Worm (Caenorhabditis elegans) whole organism, young adult: ENCODE data around the gene C01B10.11.

ENCODE experiments used
- B0261.1 ChIP-seq: sonication (generic microtip); optimal IDR thresholded peaks from 2 replicates; lab custom pipeline; 2016; ENCODE audit warnings: mild to moderate bottlenecking, missing genetic modification characterization, moderate library complexity, missing compliant biosample characterization
- C06A6.2 ChIP-seq: fragments of 200-800 bp; sonication (Bioruptor generic); conservative IDR thresholded peaks from 2 replicates; pipeline ENCODE4 v1.3.6; 2022; ENCODE audit warnings: missing genetic modification characterization, missing compliant biosample characterization
- F22D6.2 ChIP-seq: sonication (generic microtip); optimal IDR thresholded peaks from 2 replicates; lab custom pipeline; 2016; ENCODE audit warnings: mild to moderate bottlenecking, missing genetic modification characterization, missing compliant biosample characterization
- F37B4.10 ChIP-seq: fragments of 200-800 bp; sonication (Bioruptor generic); IDR thresholded peaks from 2 replicates; pipeline ENCODE4 v1.3.6; 2022; ENCODE audit warnings: missing genetic modification characterization, missing compliant biosample characterization
- F49E8.2 ChIP-seq: sonication (generic microtip); optimal IDR thresholded peaks from 3 replicates; lab custom pipeline; 2017; ENCODE audit warnings: missing genetic modification characterization, mild to moderate bottlenecking, missing compliant biosample characterization, antibody characterized with exemption, moderate library complexity; ENCODE audit not compliant: insufficient read depth
- F55B11.4 ChIP-seq: sonication (generic microtip); optimal IDR thresholded peaks from 2 replicates; lab custom pipeline; 2016; ENCODE audit warnings: missing compliant biosample characterization, missing genetic modification characterization, borderline replicate concordance; ENCODE audit not compliant: insufficient read depth
- T26A5.8 ChIP-seq: sonication (generic microtip); optimal IDR thresholded peaks from 2 replicates; lab custom pipeline; 2016; ENCODE audit warnings: missing genetic modification characterization, missing compliant biosample characterization
- Y67H2A.10 ChIP-seq: fragments of 200-800 bp; sonication (Bioruptor generic); conservative IDR thresholded peaks from 2 replicates; pipeline ENCODE4 v1.3.6; 2022; ENCODE audit warnings: missing genetic modification reagents, missing genetic modification characterization, missing compliant biosample characterization
- Y79H2A.3 ChIP-seq: fragments of 200-800 bp; sonication (Bioruptor generic); conservative IDR thresholded peaks from 2 replicates; pipeline ENCODE4 v1.3.6; 2022; ENCODE audit warnings: missing genetic modification reagents, missing genetic modification characterization, missing compliant biosample characterization
- ZK185.1 ChIP-seq: sonication (generic microtip); optimal IDR thresholded peaks from 2 replicates; lab custom pipeline; 2016; ENCODE audit warnings: mild to moderate bottlenecking, missing genetic modification characterization, missing compliant biosample characterization; ENCODE audit not compliant: poor library complexity, severe bottlenecking
- atf-7 ChIP-seq: sonication (generic microtip); optimal IDR thresholded peaks from 2 replicates; lab custom pipeline; 2017; ENCODE audit warnings: mild to moderate bottlenecking, missing genetic modification characterization, missing compliant biosample characterization
- bed-2 ChIP-seq: fragments of 200-800 bp; sonication (Bioruptor generic); IDR thresholded peaks from 2 replicates; pipeline ENCODE4 v1.3.6; 2022; ENCODE audit warnings: missing genetic modification reagents, missing genetic modification characterization, missing compliant biosample characterization
- cebp-1 ChIP-seq, 2 experiments: fragments of 200-800 bp in 1 of 2; sonication (Bioruptor generic) in 1 of 2; sonication (generic microtip) in 1 of 2; IDR thresholded peaks in 1 of 2; optimal IDR thresholded peaks in 1 of 2; 2 replicates each; pipeline versions ENCODE4 v1.3.6 to Lab custom; 2017 to 2022; ENCODE audit warnings: missing compliant biosample characterization in 2 of 2, missing genetic modification characterization in 2 of 2, mild to moderate bottlenecking in 1 of 2, missing genetic modification reagents in 1 of 2, moderate library complexity in 1 of 2
- ceh-100 ChIP-seq: fragments of 200-800 bp; sonication (Bioruptor generic); IDR thresholded peaks from 2 replicates; pipeline ENCODE4 v1.3.6; 2022; ENCODE audit warnings: missing genetic modification reagents, missing genetic modification characterization, missing compliant biosample characterization
- ceh-40 ChIP-seq: fragments of 200-800 bp; sonication (Bioruptor generic); IDR thresholded peaks from 2 replicates; pipeline ENCODE4 v1.3.6; 2022; ENCODE audit warnings: missing genetic modification characterization, missing compliant biosample characterization
- efl-1 ChIP-seq: fragments of 150-350 bp; optimal IDR thresholded peaks from 2 replicates; lab custom pipeline; 2014; ENCODE audit warnings: missing biosample characterization, missing genetic modification reagents, missing genetic modification characterization
- ets-4 ChIP-seq: fragments of 200-800 bp; sonication (Bioruptor generic); optimal IDR thresholded peaks from 2 replicates; lab custom pipeline; 2018; ENCODE audit warnings: mild to moderate bottlenecking, missing genetic modification characterization, missing compliant biosample characterization
- him-1 ChIP-seq: sonication (generic microtip); optimal IDR thresholded peaks from 2 replicates; lab custom pipeline; 2016; ENCODE audit warnings: missing genotype, missing genetic modification reagents, missing genetic modification characterization, missing compliant biosample characterization
- lag-1 ChIP-seq: fragments of 200-800 bp; sonication (Bioruptor generic); IDR thresholded peaks from 2 replicates; pipeline ENCODE4 v1.3.6; 2022; ENCODE audit warnings: missing genetic modification reagents, missing genetic modification characterization, missing compliant biosample characterization
- let-607 ChIP-seq, 2 experiments: fragments of 200-800 bp in 1 of 2; sonication (Bioruptor generic) in 1 of 2; sonication (generic microtip) in 1 of 2; optimal IDR thresholded peaks; 2 replicates each; lab custom pipeline; 2016 to 2018; ENCODE audit warnings: mild to moderate bottlenecking in 2 of 2, missing compliant biosample characterization in 2 of 2, missing genetic modification characterization in 2 of 2, moderate library complexity in 2 of 2, missing genotype in 1 of 2
- madf-10 ChIP-seq: sonication (generic microtip); optimal IDR thresholded peaks from 2 replicates; lab custom pipeline; 2016; ENCODE audit warnings: mild to moderate bottlenecking, missing genetic modification characterization, missing compliant biosample characterization
- madf-3 ChIP-seq: fragments of 200-800 bp; sonication (Bioruptor generic); IDR thresholded peaks from 2 replicates; pipeline ENCODE4 v1.3.6; 2022; ENCODE audit warnings: missing genetic modification reagents, missing genetic modification characterization, missing compliant biosample characterization
- mes-4 ChIP-seq: sonication (generic microtip); optimal IDR thresholded peaks from 2 replicates; lab custom pipeline; 2016; ENCODE audit warnings: missing genotype, missing genetic modification characterization, missing compliant biosample characterization
- nfyb-1 ChIP-seq: fragments of 200-800 bp; sonication (Bioruptor generic); IDR thresholded peaks from 2 replicates; pipeline ENCODE4 v1.3.6; 2022; ENCODE audit warnings: missing genetic modification reagents, missing genetic modification characterization, missing compliant biosample characterization
- nhr-120 ChIP-seq: fragments of 200-800 bp; sonication (Bioruptor generic); IDR thresholded peaks from 2 replicates; pipeline ENCODE4 v1.3.6; 2022; ENCODE audit warnings: missing genetic modification characterization, missing compliant biosample characterization
- nhr-179 ChIP-seq: sonication (generic microtip); optimal IDR thresholded peaks from 2 replicates; lab custom pipeline; 2016; ENCODE audit warnings: mild to moderate bottlenecking, missing genetic modification characterization, missing compliant biosample characterization
- nhr-27 ChIP-seq: fragments of 200-800 bp; sonication (Bioruptor generic); optimal IDR thresholded peaks from 2 replicates; lab custom pipeline; 2018; ENCODE audit warnings: mild to moderate bottlenecking, missing genetic modification characterization, moderate library complexity, missing compliant biosample characterization
- repo-1 ChIP-seq: sonication (generic microtip); optimal IDR thresholded peaks from 2 replicates; lab custom pipeline; 2017; ENCODE audit warnings: mild to moderate bottlenecking, missing genetic modification characterization, missing compliant biosample characterization
- snpc-4 ChIP-seq, 5 experiments: fragments of 150-350 bp in 1 of 5; sonication (generic microtip) in 4 of 5; optimal IDR thresholded peaks; 2 replicates each; lab custom pipeline; 2014 to 2018; ENCODE audit warnings: missing genetic modification characterization in 5 of 5, missing biosample characterization in 3 of 5, antibody characterized with exemption in 2 of 5, mild to moderate bottlenecking in 2 of 5, missing compliant biosample characterization in 2 of 5, missing genotype in 2 of 5, moderate library complexity in 2 of 5, missing genetic modification reagents in 1 of 5
- sptf-2 ChIP-seq: fragments of 200-800 bp; sonication (Bioruptor generic); optimal IDR thresholded peaks from 2 replicates; lab custom pipeline; 2018; ENCODE audit warnings: mild to moderate bottlenecking, missing genetic modification characterization, missing compliant biosample characterization
- tbx-9 ChIP-seq: sonication (generic microtip); optimal IDR thresholded peaks from 2 replicates; lab custom pipeline; 2016; ENCODE audit warnings: borderline replicate concordance, missing genetic modification characterization, inconsistent platforms, missing compliant biosample characterization
- unc-62 ChIP-seq: fragments of 150-350 bp; optimal IDR thresholded peaks from 2 replicates; lab custom pipeline; 2014; ENCODE audit warnings: missing biosample characterization, missing genetic modification reagents, missing genetic modification characterization
- ztf-18 ChIP-seq: sonication (generic microtip); optimal IDR thresholded peaks from 2 replicates; lab custom pipeline; 2016; ENCODE audit warnings: missing genotype, mild to moderate bottlenecking, missing genetic modification characterization, missing compliant biosample characterization
- ztf-28 ChIP-seq: fragments of 200-800 bp; sonication (Bioruptor generic); IDR thresholded peaks from 2 replicates; pipeline ENCODE4 v1.3.6; 2022; ENCODE audit warnings: missing genetic modification reagents, missing genetic modification characterization, missing compliant biosample characterization

Gene C01B10.11

DNA sequence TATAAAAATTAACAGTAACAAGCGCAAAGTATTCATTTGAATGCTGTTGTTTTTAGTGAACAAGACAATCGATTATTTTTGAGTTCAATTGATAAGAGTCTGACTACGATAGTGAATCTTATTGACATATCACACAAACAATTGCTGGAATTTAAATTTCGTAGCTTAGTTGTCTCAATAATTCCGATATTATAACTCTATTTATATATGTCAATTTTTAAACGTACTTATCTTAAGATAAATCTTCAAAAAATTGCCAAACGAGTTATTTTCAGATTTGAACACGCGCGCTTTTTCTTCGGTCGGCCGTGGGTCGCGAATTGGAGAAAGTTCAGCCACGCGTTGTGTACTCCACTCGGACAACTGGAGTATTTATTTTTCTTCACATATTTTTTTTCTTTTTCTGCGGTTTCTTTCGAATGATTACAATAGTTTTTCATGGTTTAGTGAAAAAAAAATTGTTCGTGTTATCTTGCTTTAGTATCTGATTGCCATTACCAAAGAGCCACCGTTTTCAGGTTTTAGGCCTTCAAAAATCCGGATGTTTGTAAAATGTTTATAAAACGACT, 26.0 kb upstream of the C01B10.11 start, which contains the start of the genes cest-5.1 and C01B10.9 (continued):
- no peak for TF ChIP-seq ceh-40 (GFP tag; lab: Robert Waterston, UW)
- TF ChIP-seq nhr-179 (tag; lab: Kevin White, UChicago): no peak
- TF ChIP-seq F49E8.2: no peak
- peak; percentile 0 for TF ChIP-seq madf-10 (tag; lab: Kevin White, UChicago)
- TF ChIP-seq let-607 (tag; optimal IDR thresholded peaks at IDR 0.05; lab: Kevin White, UChicago): peak in 1 of 2 experiments; percentile 41
- peak; percentile 64; the same call in 1 of the 2 replicates for TF ChIP-seq bed-2 (GFP tag; lab: Robert Waterston, UW)
- TF ChIP-seq efl-1 (GFP tag; lab: Kevin White, UChicago): peak; percentile 72
- TF ChIP-seq sptf-2 (GFP tag; lab: Kevin White, UChicago): no peak
- peak; percentile 18; the same call in 1 of the 2 replicates for TF ChIP-seq Y67H2A.10
- no peak for TF ChIP-seq ets-4 (GFP tag; lab: Kevin White, UChicago)
- TF ChIP-seq ztf-28 (GFP tag; lab: Robert Waterston, UW): no peak

DNA sequence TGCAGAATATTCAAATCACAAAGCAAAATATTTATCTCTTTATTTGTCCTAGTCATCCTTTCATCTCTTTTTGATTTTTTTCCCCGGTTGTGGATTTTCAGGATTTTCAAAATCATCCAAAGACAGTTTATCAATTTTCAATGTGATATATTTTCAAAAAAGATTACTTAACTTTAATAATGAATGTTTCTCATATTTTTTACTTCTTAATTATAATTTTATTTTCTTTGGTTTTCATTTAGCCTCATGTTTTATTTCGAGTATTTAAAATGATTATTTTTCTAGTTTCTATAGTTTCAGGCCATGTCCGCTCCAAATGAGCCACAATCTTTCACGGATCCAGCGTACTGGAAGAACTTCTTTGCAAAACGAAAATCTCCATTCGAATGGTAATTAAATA, 23.0 kb upstream of the C01B10.11 start, which contains the start of gene metl-13:
TSS of gene metl-13 (plus strand) at position 301 of the 400 bp plus-strand sequence.
- TF ChIP-seq snpc-4 (GFP tag; optimal IDR thresholded peaks at IDR 0.05; lab: Kevin White, UChicago) (no peak), snpc-4 (tag; optimal IDR thresholded peaks at IDR 0.05; lab: Kevin White, UChicago) (peak in 1 of 4 experiments; percentile 55), lag-1 (GFP tag; lab: Robert Waterston, UW) (no peak), nfyb-1 (no peak), repo-1 (tag; lab: Kevin White, UChicago) (no peak), B0261.1 (tag; lab: Kevin White, UChicago) (no peak)
- TF ChIP-seq, all 124 proteins: peak for 1

DNA sequence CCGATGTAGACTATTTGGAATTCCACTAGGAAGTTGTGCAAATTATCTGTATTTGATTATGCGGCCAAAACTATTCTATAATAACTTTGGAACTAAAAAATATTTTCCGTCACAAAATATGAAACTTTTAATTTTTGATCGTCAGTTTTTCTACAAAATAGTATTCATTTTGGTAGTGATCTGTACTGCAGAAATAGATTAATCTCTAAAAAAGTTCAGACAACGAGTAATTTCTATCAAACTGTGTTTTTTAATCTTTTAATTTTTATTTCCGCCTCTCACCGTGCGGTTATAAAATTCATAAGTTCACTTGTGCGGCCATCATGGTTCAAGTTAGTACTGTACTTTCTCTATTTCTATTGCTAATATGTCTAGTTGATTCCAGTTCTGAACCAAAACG, 19.5 kb upstream of the C01B10.11 start, which contains the start of gene C01B10.7:
TSS of gene C01B10.7 (plus strand) at position 301 of the 400 bp plus-strand sequence.
- TF ChIP-seq madf-3 (GFP tag; lab: Robert Waterston, UW): no peak
- no peak for TF ChIP-seq ZK185.1
- TF ChIP-seq let-607 (tag; optimal IDR thresholded peaks at IDR 0.05; lab: Kevin White, UChicago): no peak
- TF ChIP-seq mes-4 (tag; lab: Kevin White, UChicago): no peak
- no peak for TF ChIP-seq ceh-100
- TF ChIP-seq F55B11.4: no peak
- TF ChIP-seq tbx-9 (tag; lab: Kevin White, UChicago): no peak
- no peak for TF ChIP-seq nhr-120
- TF ChIP-seq nhr-27 (tag; lab: Kevin White, UChicago): no peak
- TF ChIP-seq ets-4 (GFP tag; lab: Kevin White, UChicago): no peak
- no peak for TF ChIP-seq cebp-1 (GFP tag; IDR thresholded peaks at IDR 0.05; lab: Robert Waterston, UW)
- no peak for TF ChIP-seq cebp-1 (tag; optimal IDR thresholded peaks at IDR 0.05; lab: Kevin White, UChicago)
- TF ChIP-seq F37B4.10 (GFP tag; lab: Robert Waterston, UW): no peak

DNA sequence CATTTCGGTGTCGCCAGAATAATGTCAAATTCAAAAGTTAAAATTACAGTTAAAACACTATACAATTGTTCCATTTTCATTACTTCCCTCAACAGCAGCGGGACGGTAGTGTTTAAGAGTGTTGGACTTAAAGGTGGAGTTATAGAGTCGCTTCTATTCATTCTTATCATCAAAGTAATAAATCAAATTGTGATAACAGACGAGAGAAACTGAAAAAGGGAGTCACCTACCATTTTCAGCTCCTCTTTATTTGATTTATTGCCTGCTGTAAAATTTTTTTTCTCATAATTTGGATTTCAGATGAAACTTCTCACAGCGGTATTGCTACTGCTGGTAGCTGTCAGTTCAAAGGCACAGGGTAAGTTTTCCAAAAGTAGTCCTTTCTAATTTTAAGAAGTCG, 17.9 kb upstream of the C01B10.11 start, which contains the start of gene C01B10.6:
TSS of gene C01B10.6 (plus strand) at position 301 of the 400 bp plus-strand sequence.
- no peak for TF ChIP-seq atf-7 (tag; lab: Kevin White, UChicago)
- no peak for TF ChIP-seq C06A6.2 (GFP tag; lab: Robert Waterston, UW)
- TF ChIP-seq snpc-4 (GFP tag; optimal IDR thresholded peaks at IDR 0.05; lab: Kevin White, UChicago): no peak
- no peak for TF ChIP-seq snpc-4 (tag; optimal IDR thresholded peaks at IDR 0.05; lab: Kevin White, UChicago)
- TF ChIP-seq unc-62 (GFP tag; lab: Kevin White, UChicago): no peak
- no peak for TF ChIP-seq Y79H2A.3 (GFP tag; lab: Robert Waterston, UW)
- TF ChIP-seq T26A5.8 (tag; lab: Kevin White, UChicago): no peak
- TF ChIP-seq him-1 (tag; lab: Kevin White, UChicago): no peak
- TF ChIP-seq F22D6.2 (tag; lab: Kevin White, UChicago): no peak
- no peak for TF ChIP-seq ztf-18 (tag; lab: Kevin White, UChicago)
